Fruit fly (Drosophila melanogaster) whole organism, wandering third instar larva: ENCODE data around the gene Tailor.

Experiments
- Dfd ChIP-seq: fragments of >200 bp; optimal IDR thresholded peaks from 2 replicates; lab custom pipeline; 2017; ENCODE audit warnings: missing biosample characterization, missing genetic modification characterization
- GATAd ChIP-seq: sonication (Bioruptor generic); optimal IDR thresholded peaks from 2 replicates; lab custom pipeline; 2016; ENCODE audit warnings: missing biosample characterization, missing genetic modification characterization
- HLH106 ChIP-seq: fragments of 200-800 bp; optimal IDR thresholded peaks from 3 replicates; lab custom pipeline; 2019; ENCODE audit warnings: missing biosample characterization, mild to moderate bottlenecking, missing genetic modification characterization, moderate library complexity
- Hr78 ChIP-seq: fragments of >200 bp; optimal IDR thresholded peaks from 2 replicates; lab custom pipeline; 2017; ENCODE audit warnings: missing biosample characterization, missing genetic modification characterization
- Hr83 ChIP-seq: fragments of 200-300 bp; sonication (Bioruptor generic); optimal IDR thresholded peaks from 2 replicates; lab custom pipeline; 2016; ENCODE audit warnings: missing biosample characterization, mild to moderate bottlenecking, missing genetic modification characterization, moderate library complexity; ENCODE audit not compliant: poor library complexity, severe bottlenecking
- OdsH ChIP-seq: fragments of 200-800 bp; sonication (Bioruptor generic); optimal IDR thresholded peaks from 2 replicates; lab custom pipeline; 2016; ENCODE audit warnings: missing biosample characterization, mild to moderate bottlenecking, missing genetic modification characterization
- brk ChIP-seq: fragments of 200-800 bp; sonication (Bioruptor generic); optimal IDR thresholded peaks from 2 replicates; lab custom pipeline; 2016; ENCODE audit warnings: missing biosample characterization, mild to moderate bottlenecking, missing genetic modification characterization
- fru ChIP-seq: fragments of 200-800 bp; sonication (Bioruptor generic); optimal IDR thresholded peaks from 3 replicates; lab custom pipeline; 2016; ENCODE audit warnings: missing biosample characterization, mild to moderate bottlenecking, missing genetic modification characterization
- h ChIP-seq: fragments of 200-800 bp; sonication (Bioruptor generic); optimal IDR thresholded peaks from 3 replicates; lab custom pipeline; 2016; ENCODE audit warnings: missing biosample characterization, mild to moderate bottlenecking, missing genetic modification characterization
- pan ChIP-seq: fragments of >200 bp; optimal IDR thresholded peaks from 2 replicates; lab custom pipeline; 2017
- psq ChIP-seq: fragments of 200-800 bp; sonication (Bioruptor generic); optimal IDR thresholded peaks from 3 replicates; lab custom pipeline; 2017; ENCODE audit warnings: missing biosample characterization, mild to moderate bottlenecking, missing genetic modification characterization, moderate library complexity
- sage ChIP-seq: fragments of 200-800 bp; sonication (Bioruptor generic); optimal IDR thresholded peaks from 2 replicates; lab custom pipeline; 2016; ENCODE audit warnings: missing biosample characterization, mild to moderate bottlenecking, missing genetic modification characterization

DNA sequence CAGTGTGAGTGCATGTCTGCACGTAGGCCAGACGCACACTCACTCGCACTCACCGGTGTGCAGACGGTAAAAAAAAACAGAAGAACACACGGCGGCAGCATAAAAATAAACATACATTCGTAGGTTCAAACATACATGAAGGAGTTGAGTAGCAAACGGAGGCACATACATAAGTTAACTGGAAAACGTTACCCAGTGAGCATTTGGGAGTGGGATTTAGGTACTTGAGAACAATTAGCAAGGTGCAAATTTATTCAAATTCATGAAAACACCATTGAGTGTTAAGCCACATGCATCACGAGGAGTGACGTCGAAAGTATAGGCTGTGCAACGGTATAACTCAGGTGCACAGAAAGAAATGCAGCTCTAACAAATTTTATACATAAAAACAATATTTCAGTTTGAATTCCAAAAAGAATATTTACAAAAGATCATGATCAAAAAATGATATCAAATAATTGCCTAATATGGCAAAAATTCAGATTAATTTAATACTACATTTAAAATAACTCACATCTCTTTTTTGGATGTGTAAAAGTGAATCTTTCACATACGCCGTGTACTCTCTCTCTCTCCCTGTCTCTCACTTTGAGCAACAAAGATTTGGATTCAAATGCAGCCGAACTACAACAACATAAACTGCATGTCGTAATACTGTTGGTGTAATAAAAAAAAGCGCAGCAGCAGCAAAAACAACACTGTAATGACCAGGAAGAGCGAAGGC lies 22.9 kb upstream of the Tailor start:
- TF ChIP-seq HLH106 (peak; percentile 98), sage (peak; percentile 54), GATAd (GFP tag; lab: Kevin White, UChicago) (peak; percentile 78), psq (GFP tag; lab: Kevin White, UChicago) (peak; percentile 92), Hr83 (GFP tag; lab: Kevin White, UChicago) (no peak), OdsH (GFP tag; lab: Kevin White, UChicago) (peak; percentile 98), brk (GFP tag; lab: Kevin White, UChicago) (peak; percentile 91), fru (GFP tag; lab: Kevin White, UChicago) (peak; percentile 96), Hr78 (no peak), h (GFP tag; lab: Kevin White, UChicago) (peak; percentile 97), pan (no peak), Dfd (no peak)
